Worm (Caenorhabditis elegans) whole organism, young adult: ENCODE results near the gene icl-1.
A peak's percentile ranks its signal among the peaks of the same experiment; 100 is the strongest.

Experiments used
- C17E4.6 ChIP-seq: fragments of 200-800 bp; sonication (Bioruptor generic); IDR thresholded peaks from 2 replicates; pipeline ENCODE4 v1.3.6; 2022; ENCODE audit warnings: missing genetic modification reagents, missing genetic modification characterization, missing compliant biosample characterization
- D2030.7 ChIP-seq: fragments of 200-800 bp; sonication (Bioruptor generic); IDR thresholded peaks from 2 replicates; pipeline ENCODE4 v1.3.6; 2022; ENCODE audit warnings: missing genetic modification reagents, missing genetic modification characterization, missing compliant biosample characterization
- F37B4.10 ChIP-seq: fragments of 200-800 bp; sonication (Bioruptor generic); IDR thresholded peaks from 2 replicates; pipeline ENCODE4 v1.3.6; 2022; ENCODE audit warnings: missing genetic modification characterization, missing compliant biosample characterization
- F49E8.2 ChIP-seq: sonication (generic microtip); optimal IDR thresholded peaks from 3 replicates; lab custom pipeline; 2017; ENCODE audit warnings: missing genetic modification characterization, mild to moderate bottlenecking, missing compliant biosample characterization, antibody characterized with exemption, moderate library complexity; ENCODE audit not compliant: insufficient read depth
- F57C9.4 ChIP-seq: sonication (generic microtip); optimal IDR thresholded peaks from 2 replicates; lab custom pipeline; 2017; ENCODE audit warnings: mild to moderate bottlenecking, missing genetic modification characterization, missing compliant biosample characterization
- K12H6.12 ChIP-seq: fragments of 200-800 bp; sonication (Bioruptor generic); optimal IDR thresholded peaks from 2 replicates; lab custom pipeline; 2018; ENCODE audit warnings: mild to moderate bottlenecking, missing genetic modification characterization, missing compliant biosample characterization
- T07F8.4 ChIP-seq: sonication (generic microtip); optimal IDR thresholded peaks from 2 replicates; lab custom pipeline; 2016; ENCODE audit warnings: mild to moderate bottlenecking, missing genetic modification characterization, moderate library complexity, missing compliant biosample characterization
- Y56A3A.18 ChIP-seq: fragments of 200-800 bp; sonication (Bioruptor generic); IDR thresholded peaks from 2 replicates; pipeline ENCODE4 v1.3.6; 2022; ENCODE audit warnings: missing genetic modification reagents, missing genetic modification characterization, missing compliant biosample characterization
- Y95B8A.8 ChIP-seq: fragments of 200-800 bp; sonication (Bioruptor generic); IDR thresholded peaks from 2 replicates; pipeline ENCODE4 v1.3.6; 2022; ENCODE audit warnings: missing genetic modification reagents, missing genetic modification characterization, missing compliant biosample characterization
- akir-1 ChIP-seq: fragments of 200-800 bp; sonication (Bioruptor generic); optimal IDR thresholded peaks from 2 replicates; lab custom pipeline; 2018; ENCODE audit warnings: mild to moderate bottlenecking, missing genetic modification characterization, moderate library complexity, missing compliant biosample characterization
- ama-1 ChIP-seq, 3 experiments: fragments of 150-350 bp in 1 of 3; sonication (generic microtip) in 2 of 3; optimal IDR thresholded peaks; 2 replicates each; lab custom pipeline; 2014 to 2018; ENCODE audit warnings: missing biosample characterization in 2 of 3, missing genetic modification characterization in 2 of 3, missing genetic modification reagents in 2 of 3
- aptf-2 ChIP-seq: fragments of 200-800 bp; sonication (Bioruptor generic); conservative IDR thresholded peaks from 2 replicates; pipeline ENCODE4 v1.3.6; 2022; ENCODE audit warnings: missing genetic modification reagents, missing genetic modification characterization, missing compliant biosample characterization
- atf-7 ChIP-seq: sonication (generic microtip); optimal IDR thresholded peaks from 2 replicates; lab custom pipeline; 2017; ENCODE audit warnings: mild to moderate bottlenecking, missing genetic modification characterization, missing compliant biosample characterization
- athp-1 ChIP-seq: sonication (generic microtip); optimal IDR thresholded peaks from 2 replicates; lab custom pipeline; 2017; ENCODE audit warnings: mild to moderate bottlenecking, missing genetic modification characterization, missing compliant biosample characterization
- attf-3 ChIP-seq: fragments of 200-800 bp; sonication (Bioruptor generic); conservative IDR thresholded peaks from 2 replicates; pipeline ENCODE4 v1.3.6; 2022; ENCODE audit warnings: missing genetic modification reagents, missing genetic modification characterization, missing compliant biosample characterization
- attf-5 ChIP-seq: fragments of 200-800 bp; sonication (Bioruptor generic); optimal IDR thresholded peaks from 2 replicates; lab custom pipeline; 2018; ENCODE audit warnings: mild to moderate bottlenecking, missing genetic modification characterization, missing compliant biosample characterization
- bed-2 ChIP-seq: fragments of 200-800 bp; sonication (Bioruptor generic); IDR thresholded peaks from 2 replicates; pipeline ENCODE4 v1.3.6; 2022; ENCODE audit warnings: missing genetic modification reagents, missing genetic modification characterization, missing compliant biosample characterization
- cebp-1 ChIP-seq, 2 experiments: fragments of 200-800 bp in 1 of 2; sonication (Bioruptor generic) in 1 of 2; sonication (generic microtip) in 1 of 2; IDR thresholded peaks in 1 of 2; optimal IDR thresholded peaks in 1 of 2; 2 replicates each; pipeline versions ENCODE4 v1.3.6 to Lab custom; 2017 to 2022; ENCODE audit warnings: missing compliant biosample characterization in 2 of 2, missing genetic modification characterization in 2 of 2, mild to moderate bottlenecking in 1 of 2, missing genetic modification reagents in 1 of 2, moderate library complexity in 1 of 2
- cebp-2 ChIP-seq: fragments of 200-800 bp; sonication (Bioruptor generic); IDR thresholded peaks from 2 replicates; pipeline ENCODE4 v1.3.6; 2022; ENCODE audit warnings: missing genetic modification characterization, missing compliant biosample characterization
- ceh-27 ChIP-seq: fragments of 200-800 bp; sonication (Bioruptor generic); optimal IDR thresholded peaks from 2 replicates; lab custom pipeline; 2018; ENCODE audit warnings: mild to moderate bottlenecking, missing genetic modification characterization, moderate library complexity, missing compliant biosample characterization
- ceh-58 ChIP-seq: fragments of 200-800 bp; sonication (Bioruptor generic); IDR thresholded peaks from 2 replicates; pipeline ENCODE4 v1.3.6; 2022; ENCODE audit warnings: missing genetic modification characterization, missing compliant biosample characterization
- ceh-79 ChIP-seq: sonication (generic microtip); optimal IDR thresholded peaks from 2 replicates; lab custom pipeline; 2017; ENCODE audit warnings: mild to moderate bottlenecking, missing genetic modification characterization, missing compliant biosample characterization
- dpl-1 ChIP-seq: fragments of 150-350 bp; optimal IDR thresholded peaks from 2 replicates; lab custom pipeline; 2014; ENCODE audit warnings: missing biosample characterization, missing genetic modification reagents, missing genetic modification characterization
- efl-1 ChIP-seq: fragments of 150-350 bp; optimal IDR thresholded peaks from 2 replicates; lab custom pipeline; 2014; ENCODE audit warnings: missing biosample characterization, missing genetic modification reagents, missing genetic modification characterization
- egrh-3 ChIP-seq: fragments of 200-800 bp; sonication (Bioruptor generic); IDR thresholded peaks from 2 replicates; pipeline ENCODE4 v1.3.6; 2022; ENCODE audit warnings: missing genetic modification reagents, missing genetic modification characterization, missing compliant biosample characterization
- ets-4 ChIP-seq: fragments of 200-800 bp; sonication (Bioruptor generic); optimal IDR thresholded peaks from 2 replicates; lab custom pipeline; 2018; ENCODE audit warnings: mild to moderate bottlenecking, missing genetic modification characterization, missing compliant biosample characterization
- hmg-1.2 ChIP-seq: fragments of 200-800 bp; sonication (Bioruptor generic); IDR thresholded peaks from 2 replicates; pipeline ENCODE4 v1.3.6; 2022; ENCODE audit warnings: missing genetic modification reagents, missing genetic modification characterization, missing compliant biosample characterization
- let-607 ChIP-seq, 2 experiments: fragments of 200-800 bp in 1 of 2; sonication (Bioruptor generic) in 1 of 2; sonication (generic microtip) in 1 of 2; optimal IDR thresholded peaks; 2 replicates each; lab custom pipeline; 2016 to 2018; ENCODE audit warnings: mild to moderate bottlenecking in 2 of 2, missing compliant biosample characterization in 2 of 2, missing genetic modification characterization in 2 of 2, moderate library complexity in 2 of 2, missing genotype in 1 of 2
- lin-40 ChIP-seq: sonication (generic microtip); optimal IDR thresholded peaks from 2 replicates; lab custom pipeline; 2016; ENCODE audit warnings: missing genetic modification characterization, mild to moderate bottlenecking, missing compliant biosample characterization, missing genotype, missing genetic modification reagents
- lin-54 ChIP-seq: fragments of 200-800 bp; sonication (Bioruptor generic); optimal IDR thresholded peaks from 2 replicates; lab custom pipeline; 2018; ENCODE audit warnings: mild to moderate bottlenecking, missing genetic modification characterization, missing compliant biosample characterization
- lsy-27 ChIP-seq: sonication (generic microtip); optimal IDR thresholded peaks from 2 replicates; lab custom pipeline; 2017; ENCODE audit warnings: missing genetic modification characterization, mild to moderate bottlenecking, missing compliant biosample characterization, antibody characterized with exemption, missing genotype, borderline replicate concordance; ENCODE audit not compliant: insufficient read depth
- madf-6 ChIP-seq: fragments of 200-800 bp; sonication (Bioruptor generic); IDR thresholded peaks from 2 replicates; pipeline ENCODE4 v1.3.6; 2022; ENCODE audit warnings: missing genetic modification reagents, missing genetic modification characterization, missing compliant biosample characterization
- mel-28 ChIP-seq: sonication (generic microtip); optimal IDR thresholded peaks from 2 replicates; lab custom pipeline; 2016; ENCODE audit warnings: borderline replicate concordance, mild to moderate bottlenecking, missing genetic modification characterization, missing compliant biosample characterization
- mes-4 ChIP-seq: sonication (generic microtip); optimal IDR thresholded peaks from 2 replicates; lab custom pipeline; 2016; ENCODE audit warnings: missing genotype, missing genetic modification characterization, missing compliant biosample characterization
- nfyb-1 ChIP-seq: fragments of 200-800 bp; sonication (Bioruptor generic); IDR thresholded peaks from 2 replicates; pipeline ENCODE4 v1.3.6; 2022; ENCODE audit warnings: missing genetic modification reagents, missing genetic modification characterization, missing compliant biosample characterization
- rcor-1 ChIP-seq: fragments of 200-800 bp; sonication (Bioruptor generic); IDR thresholded peaks from 2 replicates; pipeline ENCODE4 v1.3.6; 2022; ENCODE audit warnings: missing genetic modification reagents, missing genetic modification characterization, missing compliant biosample characterization
- repo-1 ChIP-seq: sonication (generic microtip); optimal IDR thresholded peaks from 2 replicates; lab custom pipeline; 2017; ENCODE audit warnings: mild to moderate bottlenecking, missing genetic modification characterization, missing compliant biosample characterization
- rpc-1 ChIP-seq, 2 experiments: fragments of 150-350 bp in 1 of 2; sonication (generic microtip) in 1 of 2; optimal IDR thresholded peaks; 2 replicates each; lab custom pipeline; 2014 to 2018; ENCODE audit warnings: missing biosample characterization in 1 of 2, missing genetic modification characterization in 1 of 2, missing genetic modification reagents in 1 of 2, missing genotype in 1 of 2
- snpc-4 ChIP-seq, 5 experiments: fragments of 150-350 bp in 1 of 5; sonication (generic microtip) in 4 of 5; optimal IDR thresholded peaks; 2 replicates each; lab custom pipeline; 2014 to 2018; ENCODE audit warnings: missing genetic modification characterization in 5 of 5, missing biosample characterization in 3 of 5, antibody characterized with exemption in 2 of 5, mild to moderate bottlenecking in 2 of 5, missing compliant biosample characterization in 2 of 5, missing genotype in 2 of 5, moderate library complexity in 2 of 5, missing genetic modification reagents in 1 of 5
- tbp1 ChIP-seq: fragments of 200-800 bp; sonication (Bioruptor generic); optimal IDR thresholded peaks from 2 replicates; lab custom pipeline; 2018; ENCODE audit warnings: mild to moderate bottlenecking, missing genetic modification characterization, missing compliant biosample characterization
- tbx-9 ChIP-seq: sonication (generic microtip); optimal IDR thresholded peaks from 2 replicates; lab custom pipeline; 2016; ENCODE audit warnings: borderline replicate concordance, missing genetic modification characterization, inconsistent platforms, missing compliant biosample characterization
- unc-62 ChIP-seq: fragments of 150-350 bp; optimal IDR thresholded peaks from 2 replicates; lab custom pipeline; 2014; ENCODE audit warnings: missing biosample characterization, missing genetic modification reagents, missing genetic modification characterization
- zfh-2 ChIP-seq: fragments of 200-800 bp; sonication (Bioruptor generic); conservative IDR thresholded peaks from 2 replicates; pipeline ENCODE4 v1.3.6; 2022; ENCODE audit warnings: missing genetic modification reagents, missing genetic modification characterization, missing compliant biosample characterization
- ztf-22 ChIP-seq: fragments of 200-800 bp; sonication (Bioruptor generic); optimal IDR thresholded peaks from 2 replicates; lab custom pipeline; 2018; ENCODE audit warnings: mild to moderate bottlenecking, missing genetic modification characterization, moderate library complexity, missing compliant biosample characterization
- ztf-28 ChIP-seq: fragments of 200-800 bp; sonication (Bioruptor generic); IDR thresholded peaks from 2 replicates; pipeline ENCODE4 v1.3.6; 2022; ENCODE audit warnings: missing genetic modification reagents, missing genetic modification characterization, missing compliant biosample characterization
- ztf-3 ChIP-seq: fragments of 200-800 bp; sonication (Bioruptor generic); optimal IDR thresholded peaks from 2 replicates; lab custom pipeline; 2018; ENCODE audit warnings: mild to moderate bottlenecking, missing genetic modification characterization, missing compliant biosample characterization

The icl-1 gene

DNA sequence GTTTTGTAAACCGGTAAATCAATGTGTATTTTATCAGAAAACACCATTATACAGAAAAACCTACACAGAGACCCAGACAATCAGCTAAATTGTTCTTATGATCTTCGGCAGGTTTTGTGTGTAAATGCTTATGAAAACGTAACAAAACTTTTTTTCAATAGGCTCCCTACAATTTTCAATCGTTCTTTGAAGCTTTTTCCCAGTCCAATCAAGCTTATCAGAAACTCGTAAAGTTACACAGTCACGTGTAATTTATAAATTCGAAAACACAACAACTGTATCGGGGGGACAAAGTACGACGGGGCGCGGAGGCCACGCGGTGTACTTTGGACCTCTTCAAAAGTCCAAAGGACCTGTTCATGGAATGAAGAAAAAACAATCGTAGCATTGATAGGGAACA, 2.4 kb upstream of the icl-1 start (continued):
- no peak for TF ChIP-seq K12H6.12
- no peak for TF ChIP-seq bed-2 (GFP tag; lab: Robert Waterston, UW)
- no peak for TF ChIP-seq mes-4 (tag; lab: Kevin White, UChicago)
- peak; percentile 56 for TF ChIP-seq repo-1 (tag; lab: Kevin White, UChicago)
- no peak for TF ChIP-seq unc-62
- no peak for TF ChIP-seq rpc-1 (optimal IDR thresholded peaks at IDR 0.05; lab: Kevin White, UChicago)
- TF ChIP-seq rpc-1 (tag; optimal IDR thresholded peaks at IDR 0.05; lab: Kevin White, UChicago), result no peak
- no peak for TF ChIP-seq madf-6 (GFP tag; lab: Robert Waterston, UW)
- peak; percentile 38 for TF ChIP-seq attf-5
- TF ChIP-seq snpc-4 (GFP tag; optimal IDR thresholded peaks at IDR 0.05; lab: Kevin White, UChicago), result no peak
- no peak for TF ChIP-seq snpc-4 (tag; optimal IDR thresholded peaks at IDR 0.05; lab: Kevin White, UChicago)
- no peak for TF ChIP-seq attf-3 (GFP tag; lab: Robert Waterston, UW)
- TF ChIP-seq Y95B8A.8 (GFP tag; lab: Robert Waterston, UW), result 0 out of 2 replicates have a peak, but pooled peaks have one; percentile 36
- no peak for TF ChIP-seq efl-1
- no peak for TF ChIP-seq dpl-1 (GFP tag; lab: Kevin White, UChicago)
- no peak for TF ChIP-seq F37B4.10
- TF ChIP-seq ceh-58 (GFP tag; lab: Robert Waterston, UW), result no peak
- no peak for TF ChIP-seq athp-1 (tag; lab: Kevin White, UChicago)
- no peak for TF ChIP-seq ama-1 (optimal IDR thresholded peaks at IDR 0.05; lab: Kevin White, UChicago)
- TF ChIP-seq ama-1 (GFP tag; optimal IDR thresholded peaks at IDR 0.05; lab: Kevin White, UChicago), result no peak
- TF ChIP-seq ztf-28 (GFP tag; lab: Robert Waterston, UW), result no peak
- no peak for TF ChIP-seq ceh-79 (tag; lab: Kevin White, UChicago)
- TF ChIP-seq ztf-3 (GFP tag; lab: Kevin White, UChicago), result no peak
- TF ChIP-seq C17E4.6 (GFP tag; lab: Robert Waterston, UW), result no peak
- TF ChIP-seq T07F8.4, result no peak
- no peak for TF ChIP-seq lsy-27 (tag; lab: Kevin White, UChicago)
- no peak for TF ChIP-seq mel-28 (tag; lab: Kevin White, UChicago)
- TF ChIP-seq F57C9.4 (tag; lab: Kevin White, UChicago), result no peak
- peak; percentile 51 for TF ChIP-seq tbp1
- TF ChIP-seq tbx-9 (tag; lab: Kevin White, UChicago), result no peak
- TF ChIP-seq ztf-22 (GFP tag; lab: Kevin White, UChicago), result peak; percentile 39
- TF ChIP-seq egrh-3 (GFP tag; lab: Robert Waterston, UW), result no peak
- TF ChIP-seq zfh-2, result no peak
- no peak for TF ChIP-seq rcor-1 (GFP tag; lab: Robert Waterston, UW)
- no peak for TF ChIP-seq ets-4
- TF ChIP-seq ceh-27 (GFP tag; lab: Kevin White, UChicago), result no peak
- peak; percentile 81 for TF ChIP-seq nfyb-1 (GFP tag; lab: Robert Waterston, UW)
- TF ChIP-seq lin-54 (GFP tag; lab: Kevin White, UChicago), result peak; percentile 11
- peak; percentile 27; the same call in 1 of the 2 replicates for TF ChIP-seq hmg-1.2 (GFP tag; lab: Robert Waterston, UW)
- no peak for TF ChIP-seq F49E8.2 (tag; lab: Kevin White, UChicago)
- TF ChIP-seq Y56A3A.18 (GFP tag; lab: Robert Waterston, UW), result no peak
- peak; percentile 37; the same call in 1 of the 2 replicates for TF ChIP-seq cebp-1 (GFP tag; IDR thresholded peaks at IDR 0.05; lab: Robert Waterston, UW)
- peak; percentile 71 for TF ChIP-seq cebp-1 (tag; optimal IDR thresholded peaks at IDR 0.05; lab: Kevin White, UChicago)
- peak; percentile 47 for TF ChIP-seq lin-40 (tag; lab: Kevin White, UChicago)
- no peak for TF ChIP-seq D2030.7 (GFP tag; lab: Robert Waterston, UW)
- no peak for TF ChIP-seq akir-1 (GFP tag; lab: Kevin White, UChicago)
- no peak for TF ChIP-seq let-607 (tag; optimal IDR thresholded peaks at IDR 0.05; lab: Kevin White, UChicago)
- no peak for TF ChIP-seq cebp-2
- no peak for TF ChIP-seq atf-7 (tag; lab: Kevin White, UChicago)
- TF ChIP-seq aptf-2 (GFP tag; lab: Robert Waterston, UW), result no peak
